Worm (Caenorhabditis elegans) whole organism, late embryonic: Measurements from ENCODE around the gene maoc-1.

Source experiments
- C08G9.2 ChIP-seq: sonication (generic microtip); optimal IDR thresholded peaks from 2 replicates; lab custom pipeline; 2016; ENCODE audit warnings: mild to moderate bottlenecking, missing genetic modification characterization, moderate library complexity, missing compliant biosample characterization
- F13H6.1 ChIP-seq: sonication (generic microtip); optimal IDR thresholded peaks from 2 replicates; lab custom pipeline; 2016; ENCODE audit warnings: missing genetic modification characterization, missing compliant biosample characterization
- K09A11.1 ChIP-seq: sonication (generic microtip); optimal IDR thresholded peaks from 2 replicates; lab custom pipeline; 2017; ENCODE audit warnings: antibody characterized with exemption, mild to moderate bottlenecking, missing genetic modification characterization, missing compliant biosample characterization; ENCODE audit not compliant: insufficient read depth
- Y22D7AL.16 ChIP-seq: sonication (generic microtip); optimal IDR thresholded peaks from 2 replicates; lab custom pipeline; 2016; ENCODE audit warnings: missing genetic modification characterization, missing compliant biosample characterization
- ceh-14 ChIP-seq: sonication (generic microtip); optimal IDR thresholded peaks from 2 replicates; lab custom pipeline; 2016; ENCODE audit warnings: missing genotype, missing genetic modification characterization, missing compliant biosample characterization
- ceh-18 ChIP-seq: sonication (generic microtip); optimal IDR thresholded peaks from 2 replicates; lab custom pipeline; 2016; ENCODE audit warnings: missing genetic modification characterization, missing compliant biosample characterization
- ceh-19 ChIP-seq: fragments of 200-800 bp; sonication (Bioruptor generic); optimal IDR thresholded peaks from 2 replicates; lab custom pipeline; 2018; ENCODE audit warnings: mild to moderate bottlenecking, missing genetic modification characterization, missing compliant biosample characterization
- ceh-2 ChIP-seq: sonication (generic microtip); optimal IDR thresholded peaks from 2 replicates; lab custom pipeline; 2016; ENCODE audit warnings: missing genotype, missing genetic modification characterization, missing compliant biosample characterization
- ceh-22 ChIP-seq: sonication (generic microtip); optimal IDR thresholded peaks from 2 replicates; lab custom pipeline; 2017; ENCODE audit warnings: missing biosample characterization, missing genetic modification characterization
- ceh-34 ChIP-seq: sonication (generic microtip); optimal IDR thresholded peaks from 2 replicates; lab custom pipeline; 2016; ENCODE audit warnings: mild to moderate bottlenecking, missing genetic modification characterization, missing compliant biosample characterization
- ceh-48 ChIP-seq: sonication (generic microtip); optimal IDR thresholded peaks from 2 replicates; lab custom pipeline; 2016; ENCODE audit warnings: missing genetic modification characterization, inconsistent platforms, missing compliant biosample characterization
- che-1 ChIP-seq: sonication (generic microtip); optimal IDR thresholded peaks from 2 replicates; lab custom pipeline; 2016; ENCODE audit warnings: mild to moderate bottlenecking, missing genetic modification characterization, missing compliant biosample characterization
- dmd-4 ChIP-seq: sonication (generic microtip); optimal IDR thresholded peaks from 2 replicates; lab custom pipeline; 2016; ENCODE audit warnings: borderline replicate concordance, missing genetic modification characterization, missing compliant biosample characterization
- dve-1 ChIP-seq: sonication (generic microtip); optimal IDR thresholded peaks from 2 replicates; lab custom pipeline; 2017; ENCODE audit warnings: antibody characterized with exemption, mild to moderate bottlenecking, missing genetic modification characterization, missing compliant biosample characterization
- elt-2 ChIP-seq: sonication (generic microtip); optimal IDR thresholded peaks from 2 replicates; lab custom pipeline; 2016; ENCODE audit warnings: missing genetic modification reagents, missing genetic modification characterization, missing compliant biosample characterization
- ets-4 ChIP-seq: sonication (generic microtip); optimal IDR thresholded peaks from 2 replicates; lab custom pipeline; 2016; ENCODE audit warnings: missing genetic modification characterization, missing compliant biosample characterization
- eyg-1 ChIP-seq: sonication (generic microtip); optimal IDR thresholded peaks from 2 replicates; lab custom pipeline; 2016; ENCODE audit warnings: missing genotype, missing genetic modification characterization, missing compliant biosample characterization
- fkh-10 ChIP-seq: fragments of 150-350 bp; optimal IDR thresholded peaks from 2 replicates; lab custom pipeline; 2014; ENCODE audit warnings: missing biosample characterization, missing genetic modification reagents, missing genetic modification characterization
- fkh-6 ChIP-seq: sonication (generic microtip); optimal IDR thresholded peaks from 2 replicates; lab custom pipeline; 2016; ENCODE audit warnings: missing genetic modification characterization, missing compliant biosample characterization
- gmeb-2 ChIP-seq: sonication (generic microtip); optimal IDR thresholded peaks from 2 replicates; lab custom pipeline; 2016; ENCODE audit warnings: missing genetic modification characterization, inconsistent platforms, missing compliant biosample characterization
- hlh-13 ChIP-seq: fragments of 200-800 bp; sonication (Bioruptor generic); optimal IDR thresholded peaks from 2 replicates; lab custom pipeline; 2018; ENCODE audit warnings: mild to moderate bottlenecking, missing genetic modification characterization, missing compliant biosample characterization
- hlh-30 ChIP-seq: sonication (generic microtip); optimal IDR thresholded peaks from 2 replicates; lab custom pipeline; 2017; ENCODE audit warnings: antibody characterized with exemption, missing genetic modification characterization, missing compliant biosample characterization; ENCODE audit not compliant: insufficient read depth
- hlh-8 ChIP-seq: sonication (generic microtip); optimal IDR thresholded peaks from 2 replicates; lab custom pipeline; 2016; ENCODE audit warnings: missing genotype, missing genetic modification characterization, missing compliant biosample characterization
- lin-11 ChIP-seq: fragments of 200-800 bp; sonication (Bioruptor generic); optimal IDR thresholded peaks from 2 replicates; lab custom pipeline; 2018; ENCODE audit warnings: mild to moderate bottlenecking, missing genetic modification characterization, missing compliant biosample characterization
- mec-3 ChIP-seq: sonication (generic microtip); optimal IDR thresholded peaks from 2 replicates; lab custom pipeline; 2016; ENCODE audit warnings: borderline replicate concordance, missing genetic modification characterization, missing compliant biosample characterization
- nhr-232 ChIP-seq: sonication (generic microtip); optimal IDR thresholded peaks from 2 replicates; lab custom pipeline; 2016; ENCODE audit warnings: missing genetic modification characterization, missing compliant biosample characterization
- odd-2 ChIP-seq: sonication (generic microtip); optimal IDR thresholded peaks from 2 replicates; lab custom pipeline; 2017; ENCODE audit warnings: antibody characterized with exemption, mild to moderate bottlenecking, missing genetic modification characterization, missing compliant biosample characterization
- pat-9 ChIP-seq: fragments of 200-800 bp; sonication (Bioruptor generic); optimal IDR thresholded peaks from 2 replicates; lab custom pipeline; 2018; ENCODE audit warnings: mild to moderate bottlenecking, missing genetic modification characterization, moderate library complexity, missing compliant biosample characterization
- pqm-1 ChIP-seq: sonication (generic microtip); optimal IDR thresholded peaks from 2 replicates; lab custom pipeline; 2016; ENCODE audit warnings: missing genetic modification characterization, missing compliant biosample characterization
- pros-1 ChIP-seq: fragments of 150-350 bp; optimal IDR thresholded peaks from 2 replicates; lab custom pipeline; 2014; ENCODE audit warnings: missing biosample characterization, missing genetic modification reagents, missing genetic modification characterization
- ref-2 ChIP-seq: sonication (generic microtip); optimal IDR thresholded peaks from 2 replicates; lab custom pipeline; 2016; ENCODE audit warnings: missing genetic modification characterization, missing compliant biosample characterization
- rnt-1 ChIP-seq: sonication (generic microtip); optimal IDR thresholded peaks from 2 replicates; lab custom pipeline; 2016; ENCODE audit warnings: missing genetic modification characterization, missing compliant biosample characterization
- sox-2 ChIP-seq: fragments of 200-800 bp; sonication (Bioruptor generic); IDR thresholded peaks from 2 replicates; pipeline ENCODE4 v1.3.6; 2022; ENCODE audit warnings: missing genetic modification reagents, missing genetic modification characterization, missing compliant biosample characterization
- tbx-7 ChIP-seq: sonication (generic microtip); optimal IDR thresholded peaks from 2 replicates; lab custom pipeline; 2016; ENCODE audit warnings: missing genotype, missing genetic modification characterization, missing compliant biosample characterization
- ttx-3 ChIP-seq: sonication (generic microtip); optimal IDR thresholded peaks from 2 replicates; lab custom pipeline; 2016; ENCODE audit warnings: missing genetic modification reagents, missing genetic modification characterization, missing compliant biosample characterization
- unc-86 ChIP-seq: sonication (generic microtip); optimal IDR thresholded peaks from 2 replicates; lab custom pipeline; 2016; ENCODE audit warnings: missing genetic modification characterization, missing compliant biosample characterization
- zip-5 ChIP-seq: sonication (generic microtip); optimal IDR thresholded peaks from 2 replicates; lab custom pipeline; 2016; ENCODE audit warnings: missing genetic modification characterization, missing compliant biosample characterization
- ztf-16 ChIP-seq: sonication (generic microtip); optimal IDR thresholded peaks from 2 replicates; lab custom pipeline; 2017; ENCODE audit warnings: missing genetic modification characterization, missing compliant biosample characterization

maoc-1 gene

ce11 chrII:7210187-7210586 lies 14.1 kb downstream of the maoc-1 start, which contains the start of gene E04F6.15:
TSS of gene E04F6.15 (minus strand) at chrII:7210287.
- TF ChIP-seq tbx-7 (tag; lab: Kevin White, UChicago), result no peak
- TF ChIP-seq ceh-18 (tag; lab: Kevin White, UChicago), result no peak
- TF ChIP-seq K09A11.1 (tag; lab: Kevin White, UChicago), result no peak
- TF ChIP-seq hlh-8 (tag; lab: Kevin White, UChicago), result no peak
- no peak for TF ChIP-seq dmd-4 (tag; lab: Kevin White, UChicago)
- TF ChIP-seq ceh-19 (GFP tag; lab: Kevin White, UChicago), result no peak
- no peak for TF ChIP-seq hlh-30 (tag; lab: Kevin White, UChicago)

ce11 chrII:7211280-7211679 lies 15.2 kb downstream of the maoc-1 start, which contains the start of gene E04F6.8:
TSS of gene E04F6.8 (minus strand) at chrII:7211380.
- TF ChIP-seq pros-1 (tag; lab: Kevin White, UChicago) (no peak), mec-3 (tag; lab: Kevin White, UChicago) (no peak), gmeb-2 (tag; lab: Kevin White, UChicago) (no peak), ztf-16 (tag; lab: Kevin White, UChicago) (no peak), rnt-1 (tag; lab: Kevin White, UChicago) (no peak), dmd-4 (tag; lab: Kevin White, UChicago) (no peak), C08G9.2 (tag; lab: Kevin White, UChicago) (no peak), pqm-1 (tag; lab: Kevin White, UChicago) (no peak), F13H6.1 (no peak), ceh-22 (tag; lab: Kevin White, UChicago) (no peak)

- no peak for TF ChIP-seq fkh-6
- no peak for TF ChIP-seq hlh-13
- TF ChIP-seq elt-2 (tag; lab: Kevin White, UChicago), result no peak
- no peak for TF ChIP-seq ceh-48
These were observed 16.0 kb downstream of the maoc-1 start, which contains the start of gene E04F6.9 for ce11 chrII:7212059-7212458. TSS of gene E04F6.9 (minus strand) at chrII:7212159.

ce11 chrII:7217047-7217446 lies 21.0 kb downstream of the maoc-1 start, which contains the start of gene E04F6.10:
TSS of gene E04F6.10 (minus strand) at chrII:7217147.
- TF ChIP-seq rnt-1 (tag; lab: Kevin White, UChicago) (no peak), eyg-1 (no peak), fkh-10 (GFP tag; lab: Kevin White, UChicago) (no peak), ceh-34 (tag; lab: Kevin White, UChicago) (no peak), unc-86 (no peak), sox-2 (GFP tag; lab: Robert Waterston, UW) (no peak), zip-5 (tag; lab: Kevin White, UChicago) (no peak), ceh-19 (GFP tag; lab: Kevin White, UChicago) (no peak), dmd-4 (tag; lab: Kevin White, UChicago) (no peak), Y22D7AL.16 (tag; lab: Kevin White, UChicago) (no peak), che-1 (no peak), ceh-22 (tag; lab: Kevin White, UChicago) (no peak), ceh-14 (no peak), pros-1 (tag; lab: Kevin White, UChicago) (no peak), elt-2 (tag; lab: Kevin White, UChicago) (no peak), lin-11 (tag; lab: Kevin White, UChicago) (no peak), ceh-2 (tag; lab: Kevin White, UChicago) (no peak)

ce11 chrII:7224074-7224473 lies 28.0 kb downstream of the maoc-1 start:
- no peak for TF ChIP-seq nhr-232 (tag; lab: Kevin White, UChicago)
- no peak for TF ChIP-seq ref-2
- no peak for TF ChIP-seq ets-4 (tag; lab: Kevin White, UChicago)
- TF ChIP-seq ttx-3 (tag; lab: Kevin White, UChicago), result no peak
- no peak for TF ChIP-seq mec-3 (tag; lab: Kevin White, UChicago)
- TF ChIP-seq odd-2, result no peak
- no peak for TF ChIP-seq dve-1 (tag; lab: Kevin White, UChicago)
- no peak for TF ChIP-seq pat-9 (tag; lab: Kevin White, UChicago)
- no peak for TF ChIP-seq lin-11 (tag; lab: Kevin White, UChicago)
- TF ChIP-seq C08G9.2 (tag; lab: Kevin White, UChicago), result no peak
- no peak for TF ChIP-seq rnt-1 (tag; lab: Kevin White, UChicago)
